Fruit fly (Drosophila melanogaster) whole organism, embryonic: Measurements from ENCODE around the gene CG9691.

Source experiments
- ATbp ChIP-seq: fragments of 200-800 bp; sonication (Bioruptor generic); optimal IDR thresholded peaks from 2 replicates; lab custom pipeline; 2017; ENCODE audit warnings: missing biosample characterization, mild to moderate bottlenecking, missing genetic modification characterization, missing genetic modification reagents
- Abd-B ChIP-seq: fragments of 200-800 bp; sonication (Bioruptor generic); optimal IDR thresholded peaks from 2 replicates; lab custom pipeline; 2018; ENCODE audit warnings: missing biosample characterization, mild to moderate bottlenecking, missing genetic modification characterization, moderate library complexity
- Atf6 ChIP-seq: fragments of 200-800 bp; sonication (Bioruptor generic); IDR thresholded peaks from 2 replicates; pipeline ENCODE4 v1.3.6; 2022; ENCODE audit warnings: missing biosample characterization, missing genetic modification characterization
- CG10147 ChIP-seq: fragments of 200-800 bp; sonication (Bioruptor generic); optimal IDR thresholded peaks from 2 replicates; lab custom pipeline; 2019; ENCODE audit warnings: missing biosample characterization, mild to moderate bottlenecking, missing genetic modification characterization, moderate library complexity
- CG11456 ChIP-seq: fragments of 200-800 bp; sonication (Bioruptor generic); IDR thresholded peaks from 3 replicates; pipeline ENCODE4 v1.3.6; 2022; ENCODE audit warnings: missing biosample characterization, missing genetic modification characterization
- CG11504 ChIP-seq: fragments of 200-800 bp; sonication (Bioruptor generic); optimal IDR thresholded peaks from 3 replicates; lab custom pipeline; 2019; ENCODE audit warnings: missing biosample characterization, mild to moderate bottlenecking, missing genetic modification characterization, moderate library complexity
- CG11560 ChIP-seq: fragments of 200-800 bp; sonication (Bioruptor generic); IDR thresholded peaks from 3 replicates; pipeline ENCODE4 v1.3.6; 2022; ENCODE audit warnings: missing biosample characterization, missing genetic modification characterization
- CG12219 ChIP-seq: fragments of 200-800 bp; sonication (Bioruptor generic); optimal IDR thresholded peaks from 3 replicates; lab custom pipeline; 2018; ENCODE audit warnings: missing biosample characterization, mild to moderate bottlenecking, missing genetic modification characterization
- CG12769 ChIP-seq: fragments of 200-800 bp; sonication (Bioruptor generic); optimal IDR thresholded peaks from 2 replicates; lab custom pipeline; 2019; ENCODE audit warnings: missing biosample characterization, mild to moderate bottlenecking, missing genetic modification characterization, moderate library complexity
- CG13123 ChIP-seq: fragments of 200-800 bp; sonication (Bioruptor generic); optimal IDR thresholded peaks from 2 replicates; lab custom pipeline; 2016; ENCODE audit warnings: missing biosample characterization, missing genetic modification characterization
- CG1603 ChIP-seq: fragments of 200-800 bp; sonication (Bioruptor generic); optimal IDR thresholded peaks from 2 replicates; lab custom pipeline; 2019; ENCODE audit warnings: missing biosample characterization, mild to moderate bottlenecking, missing genetic modification characterization, moderate library complexity
- CG18262 ChIP-seq: fragments of 200-800 bp; optimal IDR thresholded peaks from 3 replicates; lab custom pipeline; 2019; ENCODE audit warnings: missing biosample characterization, mild to moderate bottlenecking, missing genetic modification characterization, moderate library complexity
- CG4617 ChIP-seq: fragments of 200-800 bp; sonication (Bioruptor generic); optimal IDR thresholded peaks from 3 replicates; lab custom pipeline; 2016; ENCODE audit warnings: missing biosample characterization, missing genetic modification characterization, borderline replicate concordance
- CG5180 ChIP-seq: fragments of 200-800 bp; sonication (Bioruptor generic); optimal IDR thresholded peaks from 3 replicates; lab custom pipeline; 2017; ENCODE audit warnings: missing biosample characterization, missing genetic modification characterization, mild to moderate bottlenecking, moderate library complexity, missing genetic modification reagents
- CG6791 ChIP-seq: fragments of 200-800 bp; sonication (Bioruptor generic); IDR thresholded peaks from 3 replicates; pipeline ENCODE4 v1.3.6; 2022; ENCODE audit warnings: missing biosample characterization, missing genetic modification characterization; ENCODE audit not compliant: partially characterized antibody
- CG7928 ChIP-seq: fragments of 200-800 bp; sonication (Bioruptor generic); optimal IDR thresholded peaks from 2 replicates; lab custom pipeline; 2017; ENCODE audit warnings: missing biosample characterization, mild to moderate bottlenecking, missing genetic modification characterization
- CG8089 ChIP-seq: fragments of 200-800 bp; sonication (Bioruptor generic); optimal IDR thresholded peaks from 3 replicates; lab custom pipeline; 2016; ENCODE audit warnings: missing biosample characterization, missing genetic modification characterization
- CG8281 ChIP-seq: fragments of 200-800 bp; sonication (Bioruptor generic); optimal IDR thresholded peaks from 2 replicates; lab custom pipeline; 2018; ENCODE audit warnings: missing biosample characterization, mild to moderate bottlenecking, missing genetic modification characterization, moderate library complexity
- CG8388 ChIP-seq: fragments of 200-800 bp; sonication (Bioruptor generic); optimal IDR thresholded peaks from 2 replicates; lab custom pipeline; 2019; ENCODE audit warnings: missing biosample characterization, mild to moderate bottlenecking, missing genetic modification characterization, moderate library complexity
- CG8478 ChIP-seq: fragments of >200 bp; optimal IDR thresholded peaks from 2 replicates; lab custom pipeline; 2018
- D ChIP-seq, 2 experiments: fragments of 200-800 bp in 1 of 2; fragments of >200 bp in 1 of 2; sonication (Bioruptor generic) in 1 of 2; optimal IDR thresholded peaks; 2 replicates in 1 of 2; 3 replicates in 1 of 2; lab custom pipeline; 2017; ENCODE audit warnings: mild to moderate bottlenecking in 1 of 2, missing biosample characterization in 1 of 2, missing genetic modification characterization in 1 of 2, missing genetic modification reagents in 1 of 2
- GATAe ChIP-seq: fragments of 200-800 bp; sonication (Bioruptor generic); conservative IDR thresholded peaks from 2 replicates; pipeline ENCODE4 v1.3.6; 2022; ENCODE audit warnings: missing biosample characterization, missing genetic modification characterization
- HLH3B ChIP-seq: fragments of 200-800 bp; sonication (Bioruptor generic); IDR thresholded peaks from 2 replicates; pipeline ENCODE4 v1.3.6; 2022; ENCODE audit warnings: missing biosample characterization, missing genetic modification characterization
- HLH54F ChIP-seq: fragments of 200-800 bp; sonication (Bioruptor generic); optimal IDR thresholded peaks from 3 replicates; lab custom pipeline; 2016; ENCODE audit warnings: missing biosample characterization, missing genetic modification characterization
- Hey ChIP-seq: fragments of 200-800 bp; sonication (Bioruptor generic); optimal IDR thresholded peaks from 3 replicates; lab custom pipeline; 2018; ENCODE audit warnings: missing biosample characterization, mild to moderate bottlenecking, missing genetic modification characterization
- Hmx ChIP-seq: fragments of 200-800 bp; sonication (Bioruptor generic); optimal IDR thresholded peaks from 2 replicates; lab custom pipeline; 2016; ENCODE audit warnings: missing biosample characterization, missing genetic modification characterization
- Optix ChIP-seq: fragments of 200-800 bp; sonication (Bioruptor generic); IDR thresholded peaks from 3 replicates; pipeline ENCODE4 v1.3.6; 2022; ENCODE audit warnings: missing biosample characterization, missing genetic modification characterization
- Rx ChIP-seq: fragments of 200-800 bp; sonication (Bioruptor generic); IDR thresholded peaks from 2 replicates; pipeline ENCODE4 v1.3.6; 2022; ENCODE audit warnings: missing biosample characterization, missing genetic modification characterization
- Taf1 ChIP-seq: fragments of 200-800 bp; sonication (Bioruptor generic); IDR thresholded peaks from 2 replicates; pipeline ENCODE4 v1.3.6; 2022; ENCODE audit warnings: missing biosample characterization, missing genetic modification characterization
- Vsx1 ChIP-seq: fragments of 200-800 bp; sonication (Bioruptor generic); optimal IDR thresholded peaks from 2 replicates; lab custom pipeline; 2017; ENCODE audit warnings: missing biosample characterization, mild to moderate bottlenecking, missing genetic modification characterization, missing genetic modification reagents
- crol ChIP-seq: fragments of 200-800 bp; sonication (Bioruptor generic); IDR thresholded peaks from 2 replicates; pipeline ENCODE4 v1.3.6; 2022; ENCODE audit warnings: missing biosample characterization, missing genetic modification characterization
- fd102C ChIP-seq: fragments of 200-800 bp; sonication (Bioruptor generic); optimal IDR thresholded peaks from 2 replicates; lab custom pipeline; 2018; ENCODE audit warnings: missing biosample characterization, mild to moderate bottlenecking, missing genetic modification characterization, moderate library complexity
- gem ChIP-seq: fragments of 200-800 bp; sonication (Bioruptor generic); optimal IDR thresholded peaks from 2 replicates; lab custom pipeline; 2019; ENCODE audit warnings: missing biosample characterization, mild to moderate bottlenecking, missing genetic modification characterization, moderate library complexity
- hbn ChIP-seq: fragments of 200-800 bp; sonication (Bioruptor generic); IDR thresholded peaks from 2 replicates; pipeline ENCODE4 v1.3.6; 2022; ENCODE audit warnings: missing biosample characterization, missing genetic modification characterization; ENCODE audit not compliant: partially characterized antibody
- hth ChIP-seq: fragments of >200 bp; optimal IDR thresholded peaks from 2 replicates; lab custom pipeline; 2017; ENCODE audit warnings: inconsistent platforms
- ind ChIP-seq: fragments of 200-800 bp; sonication (Bioruptor generic); optimal IDR thresholded peaks from 3 replicates; lab custom pipeline; 2016; ENCODE audit warnings: missing biosample characterization, missing genetic modification characterization
- kni ChIP-seq: fragments of 200-800 bp; sonication (Bioruptor generic); optimal IDR thresholded peaks from 3 replicates; lab custom pipeline; 2017; ENCODE audit warnings: mild to moderate bottlenecking, missing biosample characterization, missing genetic modification reagents, missing genetic modification characterization
- lov ChIP-seq, 2 experiments: fragments of 200-800 bp in 1 of 2; fragments of >200 bp in 1 of 2; sonication (Bioruptor generic) in 1 of 2; IDR thresholded peaks in 1 of 2; optimal IDR thresholded peaks in 1 of 2; 2 replicates in 1 of 2; 3 replicates in 1 of 2; pipeline versions ENCODE4 v1.3.6 to Lab custom; 2017 to 2022; ENCODE audit warnings: missing biosample characterization in 1 of 2, missing genetic modification characterization in 1 of 2
- nerfin-1 ChIP-seq: fragments of 200-800 bp; sonication (Bioruptor generic); optimal IDR thresholded peaks from 3 replicates; lab custom pipeline; 2019; ENCODE audit warnings: missing biosample characterization, mild to moderate bottlenecking, missing genetic modification characterization, moderate library complexity
- pita ChIP-seq: fragments of 200-800 bp; sonication (Bioruptor generic); optimal IDR thresholded peaks from 2 replicates; lab custom pipeline; 2017; ENCODE audit warnings: missing biosample characterization, mild to moderate bottlenecking, missing genetic modification characterization
- rib ChIP-seq: fragments of 200-800 bp; sonication (Bioruptor generic); IDR thresholded peaks from 2 replicates; pipeline ENCODE4 v1.3.6; 2022; ENCODE audit warnings: missing biosample characterization, missing genetic modification characterization
- tll ChIP-seq, 2 experiments: fragments of 200-800 bp in 1 of 2; fragments of >200 bp in 1 of 2; sonication (Bioruptor generic) in 1 of 2; optimal IDR thresholded peaks; 2 replicates each; lab custom pipeline; 2017 to 2019; ENCODE audit warnings: missing biosample characterization in 2 of 2, missing genetic modification characterization in 2 of 2, mild to moderate bottlenecking in 1 of 2, moderate library complexity in 1 of 2
- tna ChIP-seq: fragments of 200-800 bp; sonication (Bioruptor generic); IDR thresholded peaks from 2 replicates; pipeline ENCODE4 v1.3.6; 2022; ENCODE audit warnings: missing biosample characterization, missing genetic modification characterization; ENCODE audit not compliant: partially characterized antibody
- ttk ChIP-seq: fragments of 200-800 bp; sonication (Bioruptor generic); IDR thresholded peaks from 2 replicates; pipeline ENCODE4 v2.1.2; 2022; ENCODE audit warnings: missing biosample characterization, missing genetic modification characterization
- wor ChIP-seq: fragments of 200-800 bp; sonication (Bioruptor generic); IDR thresholded peaks from 2 replicates; pipeline ENCODE4 v1.3.6; 2022; ENCODE audit warnings: missing biosample characterization, missing genetic modification characterization
- z ChIP-seq: fragments of 200-800 bp; sonication (Bioruptor generic); IDR thresholded peaks from 3 replicates; pipeline ENCODE4 v1.3.6; 2022; ENCODE audit warnings: missing biosample characterization, missing genetic modification characterization

CG9691 gene

dm6 chrX:9875948-9876853 lies 8.0 kb upstream of the CG9691 start, which contains the start of gene CG15247 (continued):
- peak; percentile 56 for TF ChIP-seq CG8281 (tag; lab: Kevin White, UChicago)
- TF ChIP-seq CG12219 (GFP tag; lab: Kevin White, UChicago) = peak; percentile 62
- peak; percentile 60 for TF ChIP-seq Abd-B (GFP tag; lab: Kevin White, UChicago)
- TF ChIP-seq Taf1 (GFP tag; lab: Robert Waterston, UW) = peak; percentile 72; the same call in 1 of the 2 replicates
- TF ChIP-seq HLH3B (GFP tag; lab: Robert Waterston, UW) = peak; percentile 83
- no peak for TF ChIP-seq Hey (tag; lab: Kevin White, UChicago)
- peak; percentile 77; the same call in 1 of the 2 replicates for TF ChIP-seq Atf6 (GFP tag; lab: Robert Waterston, UW)
- no peak for TF ChIP-seq CG13123
- peak; percentile 60 for TF ChIP-seq CG18262 (tag; lab: Kevin White, UChicago)
- no peak for TF ChIP-seq kni
- peak; percentile 35; the same call in 1 of the 2 replicates for TF ChIP-seq rib (GFP tag; lab: Robert Waterston, UW)
- no peak for TF ChIP-seq CG7928
- TF ChIP-seq CG11504 = peak; percentile 79
- TF ChIP-seq ATbp (GFP tag; lab: Kevin White, UChicago) = peak; percentile 54
- TF ChIP-seq tll (GFP tag; optimal IDR thresholded peaks at IDR 0.05; lab: Kevin White, UChicago) = no peak
- TF ChIP-seq CG11456 = peak; percentile 71
- peak; percentile 59 for TF ChIP-seq HLH54F (GFP tag; lab: Kevin White, UChicago)
- TF ChIP-seq Vsx1 = peak; percentile 14
- no peak for TF ChIP-seq D (optimal IDR thresholded peaks at IDR 0.05; lab: Kevin White, UChicago)
- TF ChIP-seq D (GFP tag; optimal IDR thresholded peaks at IDR 0.05; lab: Kevin White, UChicago) = peak; percentile 48
- peak; percentile 65; the same call in 2 of the 3 replicates for TF ChIP-seq CG11560 (tag; lab: Robert Waterston, UW)
- peak; percentile 13 for TF ChIP-seq CG4617 (GFP tag; lab: Kevin White, UChicago)
- no peak for TF ChIP-seq CG1603 (tag; lab: Kevin White, UChicago)
- TF ChIP-seq crol = peak; percentile 82
- TF ChIP-seq fd102C (GFP tag; lab: Kevin White, UChicago) = no peak
- TF ChIP-seq CG8478 (lab: Kevin White, UChicago) = no peak
- peak; percentile 52; the same call in 1 of the 3 replicates for TF ChIP-seq Optix (GFP tag; lab: Robert Waterston, UW)
- 0 out of 2 replicates have a peak, but pooled peaks have one; percentile 12 for TF ChIP-seq tna
- TF ChIP-seq wor (GFP tag; lab: Robert Waterston, UW) = peak; percentile 66; the same call in 1 of the 2 replicates
- no peak for TF ChIP-seq hbn (GFP tag; lab: Robert Waterston, UW)
- peak; percentile 68 for TF ChIP-seq ind (GFP tag; lab: Kevin White, UChicago)
- TF ChIP-seq CG12769 = peak; percentile 95
- TF ChIP-seq CG6791 (GFP tag; lab: Robert Waterston, UW) = no peak
- no peak for TF ChIP-seq lov (optimal IDR thresholded peaks at IDR 0.05; lab: Kevin White, UChicago)
- TF ChIP-seq lov (GFP tag; IDR thresholded peaks at IDR 0.05; lab: Robert Waterston, UW) = peak; percentile 55; the same call in 1 of the 3 replicates
- peak; percentile 54 for TF ChIP-seq Rx (GFP tag; lab: Robert Waterston, UW)
- peak; percentile 33 for TF ChIP-seq CG8089 (GFP tag; lab: Kevin White, UChicago)
- TF ChIP-seq CG8388 = peak; percentile 63
- TF ChIP-seq pita = no peak
- peak; percentile 87 for TF ChIP-seq gem (tag; lab: Kevin White, UChicago)
- 0 out of 3 replicates have a peak, but pooled peaks have one; percentile 43 for TF ChIP-seq z (GFP tag; lab: Robert Waterston, UW)
- peak; percentile 84 for TF ChIP-seq ttk (GFP tag; lab: Robert Waterston, UW)
- no peak for TF ChIP-seq GATAe (GFP tag; lab: Robert Waterston, UW)
- TF ChIP-seq CG10147 (GFP tag; lab: Kevin White, UChicago) = peak; percentile 59
- no peak for TF ChIP-seq hth
- TF ChIP-seq CG5180 (GFP tag; lab: Kevin White, UChicago) = peak; percentile 33
- peak; percentile 51 for TF ChIP-seq Hmx
- TF ChIP-seq nerfin-1 (tag; lab: Kevin White, UChicago) = peak; percentile 59
